Worm (Caenorhabditis elegans) whole organism, mixed stage, embryonic: Measurements from ENCODE around the gene F49H6.12.

Source experiments
- bed-3 ChIP-seq: fragments of 200-800 bp; sonication (Bioruptor generic); optimal IDR thresholded peaks from 3 replicates; lab custom pipeline; 2018; ENCODE audit warnings: mild to moderate bottlenecking, missing genetic modification characterization, moderate library complexity, missing compliant biosample characterization
- elt-1 ChIP-seq: sonication (generic microtip); optimal IDR thresholded peaks from 2 replicates; lab custom pipeline; 2017; ENCODE audit warnings: missing genetic modification characterization, mild to moderate bottlenecking, missing compliant biosample characterization, antibody characterized with exemption, moderate library complexity, borderline replicate concordance; ENCODE audit not compliant: insufficient read depth
- mab-5 ChIP-seq: fragments of 150-350 bp; optimal IDR thresholded peaks from 2 replicates; lab custom pipeline; 2014; ENCODE audit warnings: missing biosample characterization, missing genetic modification characterization
- nhr-28 ChIP-seq: fragments of 150-350 bp; optimal IDR thresholded peaks from 2 replicates; lab custom pipeline; 2014; ENCODE audit warnings: missing biosample characterization, missing genetic modification characterization
- nhr-76 ChIP-seq: sonication (generic microtip); optimal IDR thresholded peaks from 2 replicates; lab custom pipeline; 2017; ENCODE audit warnings: missing biosample characterization, missing genetic modification characterization
- unc-62 ChIP-seq: fragments of 150-350 bp; optimal IDR thresholded peaks from 2 replicates; lab custom pipeline; 2014; ENCODE audit warnings: missing biosample characterization, missing genetic modification reagents, missing genetic modification characterization

DNA sequence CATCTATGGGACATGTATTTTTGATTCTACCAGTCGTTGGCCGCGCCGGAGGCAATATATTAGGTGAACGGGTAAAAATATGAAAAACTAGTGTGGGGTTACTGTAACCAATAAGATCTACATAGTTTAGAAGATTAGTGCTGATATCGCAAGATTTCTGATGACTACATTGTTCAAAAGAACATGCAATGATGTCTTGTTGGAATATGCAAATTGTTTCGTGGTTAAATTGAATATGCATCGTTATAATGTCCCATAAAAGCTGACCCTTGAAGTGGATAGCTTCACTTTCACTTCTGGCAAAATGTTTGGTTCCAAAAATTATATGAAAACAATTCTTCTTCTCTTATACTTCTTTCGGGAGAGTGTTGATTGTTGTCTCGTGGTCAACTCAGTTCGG lies 23.2 kb upstream of the F49H6.12 start, which contains the start of gene F28B1.2:
- TF ChIP-seq nhr-28 (no peak), elt-1 (no peak), nhr-76 (no peak), unc-62 (GFP tag; lab: Kevin White, UChicago) (no peak), bed-3 (no peak), mab-5 (no peak)
